Worm (Caenorhabditis elegans) whole organism, L4 larva: ENCODE results near the gene Y75B8A.39.

Source experiments
- F49E8.2 ChIP-seq: sonication (generic microtip); optimal IDR thresholded peaks from 2 replicates; lab custom pipeline; 2016; ENCODE audit warnings: missing compliant biosample characterization, mild to moderate bottlenecking, missing genetic modification characterization, borderline replicate concordance
- aha-1 ChIP-seq: fragments of 150-350 bp; peaks from one replicate; lab custom pipeline; 2014; ENCODE audit warnings: missing biosample characterization, missing genetic modification characterization
- attf-4 ChIP-seq: sonication (generic microtip); optimal IDR thresholded peaks from 3 replicates; lab custom pipeline; 2017; ENCODE audit warnings: missing biosample characterization, missing genetic modification characterization
- jun-1 ChIP-seq: fragments of 150-350 bp; optimal IDR thresholded peaks from 2 replicates; lab custom pipeline; 2014; ENCODE audit warnings: missing biosample characterization, missing genetic modification reagents, missing genetic modification characterization
- lin-15B ChIP-seq: fragments of 150-350 bp; sonication (generic microtip); optimal IDR thresholded peaks from 3 replicates; lab custom pipeline; 2014; ENCODE audit warnings: missing biosample characterization, missing genetic modification characterization
- lsy-2 ChIP-seq, 2 experiments: fragments of 150-350 bp in 1 of 2; sonication (generic microtip) in 1 of 2; optimal IDR thresholded peaks; 2 replicates each; lab custom pipeline; 2014 to 2017; ENCODE audit warnings: missing biosample characterization in 2 of 2, missing genetic modification characterization in 2 of 2
- nhr-237 ChIP-seq: sonication (generic microtip); optimal IDR thresholded peaks from 2 replicates; lab custom pipeline; 2017; ENCODE audit warnings: missing biosample characterization, missing genetic modification characterization
- nhr-25 ChIP-seq: sonication (generic microtip); optimal IDR thresholded peaks from 2 replicates; lab custom pipeline; 2017; ENCODE audit warnings: missing genetic modification characterization, mild to moderate bottlenecking, missing compliant biosample characterization, antibody characterized with exemption, moderate library complexity, borderline replicate concordance; ENCODE audit not compliant: insufficient read depth
- pha-4 ChIP-seq, 2 experiments: fragments of 150-350 bp in 1 of 2; fragments of 200-800 bp in 1 of 2; sonication (Bioruptor generic) in 1 of 2; IDR thresholded peaks in 1 of 2; optimal IDR thresholded peaks in 1 of 2; 2 replicates each; pipeline versions ENCODE4 v1.3.6 to Lab custom; 2014 to 2022; ENCODE audit warnings: missing genetic modification characterization in 2 of 2, missing genetic modification reagents in 2 of 2, missing biosample characterization in 1 of 2, missing compliant biosample characterization in 1 of 2
- snpc-4 ChIP-seq: fragments of 150-350 bp; optimal IDR thresholded peaks from 2 replicates; lab custom pipeline; 2014; ENCODE audit warnings: missing biosample characterization, missing genetic modification characterization

DNA sequence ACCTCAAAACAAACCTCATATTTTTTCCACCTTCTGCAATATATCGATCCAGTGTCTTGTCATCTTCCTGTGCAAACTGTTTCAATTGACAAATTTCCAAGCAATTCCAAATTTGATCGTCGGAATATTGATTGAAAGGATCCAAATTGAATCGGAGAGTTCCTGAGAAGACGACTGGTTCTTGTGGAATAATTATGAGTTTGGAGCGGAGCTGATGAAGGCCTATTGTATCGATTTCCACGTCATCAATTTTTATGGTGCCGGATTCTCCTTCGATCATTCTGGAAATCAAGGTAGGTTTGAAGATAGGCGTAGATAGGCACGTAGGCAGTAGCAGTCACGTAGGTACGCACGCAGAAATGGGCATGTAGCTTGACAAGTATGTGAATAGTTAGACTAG is 28.8 kb upstream of the Y75B8A.39 start:
- TF ChIP-seq attf-4 (tag; lab: Kevin White, UChicago) (no peak), pha-4 (GFP tag; IDR thresholded peaks at IDR 0.05; lab: Robert Waterston, UW) (no peak), pha-4 (tag; optimal IDR thresholded peaks at IDR 0.05; lab: Kevin White, UChicago) (no peak), lsy-2 (tag; optimal IDR thresholded peaks at IDR 0.05; lab: Kevin White, UChicago) (no peak), F49E8.2 (tag; lab: Kevin White, UChicago) (no peak), jun-1 (tag; lab: Kevin White, UChicago) (no peak), snpc-4 (tag; lab: Kevin White, UChicago) (no peak), aha-1 (peak; percentile 93), nhr-237 (tag; lab: Kevin White, UChicago) (no peak), lin-15B (tag; lab: Kevin White, UChicago) (no peak), nhr-25 (tag; lab: Kevin White, UChicago) (no peak)
